Worm (Caenorhabditis elegans): Measurements from ENCODE around the gene gmps-1.

Gene gmps-1

ce11 chrII:10843527-10843926 lies 25.0 kb downstream of the gmps-1 start, which contains the start of gene M106.8:
TSS of gene M106.8 (minus strand) at chrII:10843627.
- no peak for TF ChIP-seq pha-2 (tag; optimal IDR thresholded peaks at IDR 0.05)
- no peak for TF ChIP-seq ets-4 (tag; optimal IDR thresholded peaks at IDR 0.05)
- TF ChIP-seq ceh-19 (GFP tag; optimal IDR thresholded peaks at IDR 0.05), result no peak
- no peak for TF ChIP-seq ceh-24 (tag; optimal IDR thresholded peaks at IDR 0.05)
- no peak for TF ChIP-seq ref-2 (tag; optimal IDR thresholded peaks at IDR 0.05)
- TF ChIP-seq gmeb-2 (tag; optimal IDR thresholded peaks at IDR 0.05), result no peak
- no peak for TF ChIP-seq hlh-8 (tag; optimal IDR thresholded peaks at IDR 0.05)
- no peak for TF ChIP-seq che-1 (tag; optimal IDR thresholded peaks at IDR 0.05)
- no peak for TF ChIP-seq ceh-31 (tag; optimal IDR thresholded peaks at IDR 0.05)
- no peak for TF ChIP-seq hlh-6 (tag; optimal IDR thresholded peaks at IDR 0.05)
- TF ChIP-seq syd-9 (tag; optimal IDR thresholded peaks at IDR 0.05), result no peak
- no peak for TF ChIP-seq ceh-6 (GFP tag; optimal IDR thresholded peaks at IDR 0.05)
- no peak for TF ChIP-seq mec-3 (tag; optimal IDR thresholded peaks at IDR 0.05; ENCODE audit: borderline replicate concordance)
- no peak for TF ChIP-seq elt-2 (tag; optimal IDR thresholded peaks at IDR 0.05)
- no peak for TF ChIP-seq fkh-10 (GFP tag; optimal IDR thresholded peaks at IDR 0.05)
- TF ChIP-seq dmd-4 (tag; optimal IDR thresholded peaks at IDR 0.05; ENCODE audit: borderline replicate concordance), result no peak
- no peak for TF ChIP-seq madf-2 (tag; optimal IDR thresholded peaks at IDR 0.05)
- no peak for TF ChIP-seq hlh-15 (tag; optimal IDR thresholded peaks at IDR 0.05)
- no peak for TF ChIP-seq nhr-232 (tag; optimal IDR thresholded peaks at IDR 0.05)
- no peak for TF ChIP-seq ceh-18 (tag; optimal IDR thresholded peaks at IDR 0.05)

- peak; percentile 91 for TF ChIP-seq che-1 (tag; optimal IDR thresholded peaks at IDR 0.05)
- TF ChIP-seq Y22D7AL.16 (tag; optimal IDR thresholded peaks at IDR 0.05), result peak; percentile 81
- peak; percentile 82 for TF ChIP-seq sox-2 (GFP tag; IDR thresholded peaks at IDR 0.05)
- TF ChIP-seq ceh-19 (GFP tag; optimal IDR thresholded peaks at IDR 0.05), result peak; percentile 92
- peak; percentile 67 for TF ChIP-seq pqm-1 (tag; optimal IDR thresholded peaks at IDR 0.05)
- peak; percentile 88 for TF ChIP-seq sox-4 (tag; optimal IDR thresholded peaks at IDR 0.05)
- TF ChIP-seq ets-4 (tag; optimal IDR thresholded peaks at IDR 0.05), result no peak
- TF ChIP-seq ceh-45 (GFP tag; IDR thresholded peaks at IDR 0.05), result peak; percentile 67; the same call in 1 of the 2 replicates
- peak; percentile 59 for TF ChIP-seq ceh-24 (tag; optimal IDR thresholded peaks at IDR 0.05)
- no peak for TF ChIP-seq fkh-10 (GFP tag; optimal IDR thresholded peaks at IDR 0.05)
- TF ChIP-seq fkh-6 (tag; optimal IDR thresholded peaks at IDR 0.05), result peak; percentile 84
- peak; percentile 93 for TF ChIP-seq eyg-1 (tag; optimal IDR thresholded peaks at IDR 0.05)
- TF ChIP-seq madf-2 (tag; optimal IDR thresholded peaks at IDR 0.05), result peak; percentile 83
- TF ChIP-seq syd-9 (tag; optimal IDR thresholded peaks at IDR 0.05), result peak; percentile 87
- TF ChIP-seq pros-1 (tag; optimal IDR thresholded peaks at IDR 0.05), result peak; percentile 35
- peak; percentile 74 for TF ChIP-seq nfya-1 (tag; optimal IDR thresholded peaks at IDR 0.05)
- peak; percentile 76 for TF ChIP-seq ceh-2 (tag; optimal IDR thresholded peaks at IDR 0.05)
- TF ChIP-seq lim-6 (tag; optimal IDR thresholded peaks at IDR 0.05), result peak; percentile 70
- TF ChIP-seq gmeb-2 (tag; optimal IDR thresholded peaks at IDR 0.05), result peak; percentile 88
- TF ChIP-seq ttx-3 (tag; optimal IDR thresholded peaks at IDR 0.05), result peak; percentile 90
- TF ChIP-seq ceh-30 (tag; optimal IDR thresholded peaks at IDR 0.05), result peak; percentile 16
- TF ChIP-seq hlh-30 (tag; optimal IDR thresholded peaks at IDR 0.05; ENCODE audit: insufficient read depth), result peak; percentile 79
- peak; percentile 77 for TF ChIP-seq ahr-1 (tag; optimal IDR thresholded peaks at IDR 0.05)
- peak; percentile 82 for TF ChIP-seq sdc-2 (tag; optimal IDR thresholded peaks at IDR 0.05)
- peak; percentile 95 for TF ChIP-seq pat-9 (tag; optimal IDR thresholded peaks at IDR 0.05)
- no peak for TF ChIP-seq pax-1 (tag; optimal IDR thresholded peaks at IDR 0.05)
- TF ChIP-seq K02D7.2 (tag; optimal IDR thresholded peaks at IDR 0.05), result peak; percentile 83
- TF ChIP-seq elt-2 (tag; optimal IDR thresholded peaks at IDR 0.05), result peak; percentile 94
- peak; percentile 93 for TF ChIP-seq tbx-2 (tag; optimal IDR thresholded peaks at IDR 0.05)
- TF ChIP-seq npax-4 (tag; optimal IDR thresholded peaks at IDR 0.05), result peak; percentile 82
- TF ChIP-seq unc-42 (tag; optimal IDR thresholded peaks at IDR 0.05), result peak; percentile 36
- peak; percentile 71 for TF ChIP-seq hlh-15 (tag; optimal IDR thresholded peaks at IDR 0.05)
- TF ChIP-seq tbx-7 (tag; optimal IDR thresholded peaks at IDR 0.05), result peak; percentile 68
- TF ChIP-seq ama-1 (optimal IDR thresholded peaks at IDR 0.05), result no peak
- TF ChIP-seq lin-11 (tag; optimal IDR thresholded peaks at IDR 0.05), result peak; percentile 86
- TF ChIP-seq T23F11.4 (GFP tag; optimal IDR thresholded peaks at IDR 0.05), result peak; percentile 86
- TF ChIP-seq dve-1 (tag; optimal IDR thresholded peaks at IDR 0.05), result peak; percentile 77
- peak; percentile 35 for TF ChIP-seq ceh-22 (tag; optimal IDR thresholded peaks at IDR 0.05)
- peak; percentile 73 for TF ChIP-seq C08G9.2 (tag; optimal IDR thresholded peaks at IDR 0.05)
- TF ChIP-seq hlh-13 (GFP tag; optimal IDR thresholded peaks at IDR 0.05), result peak; percentile 89
These were observed 28.5 kb downstream of the gmps-1 start for ce11 chrII:10840067-10840466.
